Worm (Caenorhabditis elegans) whole organism, midembryonic: Measurements from ENCODE around the gene ifp-1.

Source experiments
- T22C8.4 ChIP-seq: fragments of 200-800 bp; sonication (Bioruptor generic); IDR thresholded peaks from 2 replicates; pipeline ENCODE4 v1.3.6; 2022; ENCODE audit warnings: missing genetic modification characterization, missing compliant biosample characterization
- cog-1 ChIP-seq: sonication (generic microtip); optimal IDR thresholded peaks from 2 replicates; lab custom pipeline; 2016; ENCODE audit warnings: missing genetic modification characterization, missing compliant biosample characterization
- klf-2 ChIP-seq: fragments of 200-800 bp; sonication (Bioruptor generic); conservative IDR thresholded peaks from 2 replicates; pipeline ENCODE4 v1.3.6; 2022; ENCODE audit warnings: missing genetic modification reagents, missing genetic modification characterization, missing compliant biosample characterization
- ref-1 ChIP-seq: fragments of 200-800 bp; sonication (Bioruptor generic); conservative IDR thresholded peaks from 2 replicates; pipeline ENCODE4 v1.3.6; 2022; ENCODE audit warnings: missing genetic modification reagents, missing genetic modification characterization, missing compliant biosample characterization
- tab-1 ChIP-seq: fragments of 200-800 bp; sonication (Bioruptor generic); IDR thresholded peaks from 2 replicates; pipeline ENCODE4 v1.3.6; 2022; ENCODE audit warnings: missing genetic modification characterization, missing compliant biosample characterization
- ztf-29 ChIP-seq: fragments of 200-800 bp; sonication (Bioruptor generic); IDR thresholded peaks from 2 replicates; pipeline ENCODE4 v1.3.6; 2022; ENCODE audit warnings: missing genetic modification reagents, missing genetic modification characterization, missing compliant biosample characterization

DNA sequence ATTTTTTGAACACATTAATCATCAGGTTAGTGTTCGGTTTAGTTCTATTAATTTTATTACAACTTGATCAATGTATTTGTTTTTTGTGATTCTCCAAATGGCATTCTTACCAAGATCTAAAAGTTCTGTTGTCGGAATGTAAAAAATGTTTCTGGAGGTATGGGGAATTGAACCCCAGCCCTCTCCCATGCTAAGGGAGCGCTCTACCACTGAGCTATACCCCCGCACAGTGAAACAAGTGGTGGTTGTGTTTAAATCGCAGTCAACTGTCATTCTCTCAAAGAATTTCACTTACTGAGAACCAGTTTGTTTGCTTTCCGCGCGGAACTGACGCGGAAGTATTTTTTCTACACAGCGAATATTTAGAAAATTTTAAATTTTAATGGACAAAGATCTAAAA lies 42.3 kb downstream of the ifp-1 start:
- TF ChIP-seq ref-1 (GFP tag; lab: Robert Waterston, UW) = peak; percentile 86
- peak; percentile 96 for TF ChIP-seq tab-1
- peak; percentile 81 for TF ChIP-seq klf-2
- peak; percentile 74 for TF ChIP-seq ztf-29 (GFP tag; lab: Robert Waterston, UW)
- peak; percentile 92 for TF ChIP-seq T22C8.4 (GFP tag; lab: Robert Waterston, UW)
- peak; percentile 79 for TF ChIP-seq cog-1
